Worm (Caenorhabditis elegans) whole organism, L2 larva: ENCODE measurements around the gene Y39A1A.17.

Experiments
- C34F6.9 ChIP-seq: fragments of 150-350 bp; optimal IDR thresholded peaks from 2 replicates; lab custom pipeline; 2014; ENCODE audit warnings: missing biosample characterization, missing genetic modification characterization
- F13H6.1 ChIP-seq: sonication (generic microtip); optimal IDR thresholded peaks from 2 replicates; lab custom pipeline; 2016; ENCODE audit warnings: missing genetic modification characterization, missing compliant biosample characterization
- R02D3.7 ChIP-seq: fragments of 150-350 bp; optimal IDR thresholded peaks from 2 replicates; lab custom pipeline; 2014; ENCODE audit warnings: missing biosample characterization, missing genetic modification characterization
- Y55F3AM.14 ChIP-seq: fragments of 200-800 bp; sonication (Bioruptor generic); optimal IDR thresholded peaks from 2 replicates; lab custom pipeline; 2018; ENCODE audit warnings: mild to moderate bottlenecking, missing genetic modification characterization, missing compliant biosample characterization
- alr-1 ChIP-seq: fragments of 150-350 bp; optimal IDR thresholded peaks from 2 replicates; lab custom pipeline; 2014; ENCODE audit warnings: missing biosample characterization, missing genetic modification characterization
- aly-2 ChIP-seq: fragments of 150-350 bp; optimal IDR thresholded peaks from 2 replicates; lab custom pipeline; 2014; ENCODE audit warnings: missing biosample characterization, missing genetic modification characterization
- ama-1 ChIP-seq: fragments of 150-350 bp; optimal IDR thresholded peaks from 2 replicates; lab custom pipeline; 2018; ENCODE audit warnings: inconsistent platforms
- ceh-82 ChIP-seq: fragments of 150-350 bp; optimal IDR thresholded peaks from 2 replicates; lab custom pipeline; 2014; ENCODE audit warnings: missing biosample characterization, missing genetic modification characterization
- crh-2 ChIP-seq: sonication (generic microtip); optimal IDR thresholded peaks from 2 replicates; lab custom pipeline; 2017; ENCODE audit warnings: missing biosample characterization, missing genetic modification characterization
- dmd-4 ChIP-seq: sonication (generic microtip); optimal IDR thresholded peaks from 2 replicates; lab custom pipeline; 2017; ENCODE audit warnings: missing biosample characterization, missing genetic modification characterization
- egl-27 ChIP-seq: sonication (generic microtip); optimal IDR thresholded peaks from 3 replicates; lab custom pipeline; 2017; ENCODE audit warnings: missing biosample characterization, missing genetic modification reagents, missing genetic modification characterization
- elt-1 ChIP-seq: fragments of 150-350 bp; optimal IDR thresholded peaks from 2 replicates; lab custom pipeline; 2014; ENCODE audit warnings: missing biosample characterization, missing genetic modification characterization
- fos-1 ChIP-seq: fragments of 150-350 bp; optimal IDR thresholded peaks from 2 replicates; lab custom pipeline; 2014; ENCODE audit warnings: missing biosample characterization, missing genetic modification characterization
- gmeb-1 ChIP-seq: fragments of 150-350 bp; optimal IDR thresholded peaks from 2 replicates; lab custom pipeline; 2014; ENCODE audit warnings: missing biosample characterization, missing genetic modification characterization
- lin-11 ChIP-seq: fragments of 150-350 bp; sonication (generic microtip); optimal IDR thresholded peaks from 2 replicates; lab custom pipeline; 2014; ENCODE audit warnings: missing biosample characterization, missing genetic modification characterization, inconsistent platforms, mixed read lengths
- lin-13 ChIP-seq: fragments of 150-350 bp; optimal IDR thresholded peaks from 2 replicates; lab custom pipeline; 2014; ENCODE audit warnings: missing biosample characterization, missing genetic modification reagents, missing genetic modification characterization
- lin-39 ChIP-seq: fragments of 150-350 bp; optimal IDR thresholded peaks from 2 replicates; lab custom pipeline; 2014; ENCODE audit warnings: missing biosample characterization, missing genetic modification reagents, missing genetic modification characterization
- lsy-2 ChIP-seq, 2 experiments: fragments of 150-350 bp in 1 of 2; sonication (generic microtip) in 1 of 2; optimal IDR thresholded peaks; 2 replicates each; lab custom pipeline; 2014 to 2017; ENCODE audit warnings: missing biosample characterization in 2 of 2, missing genetic modification characterization in 2 of 2
- mab-5 ChIP-seq: fragments of 150-350 bp; optimal IDR thresholded peaks from 2 replicates; lab custom pipeline; 2014; ENCODE audit warnings: missing biosample characterization, missing genetic modification characterization
- mbf-1 ChIP-seq: sonication (generic microtip); optimal IDR thresholded peaks from 2 replicates; lab custom pipeline; 2017; ENCODE audit warnings: missing biosample characterization, missing genetic modification characterization
- mdl-1 ChIP-seq, 2 experiments: fragments of 150-350 bp in 1 of 2; sonication (generic microtip) in 1 of 2; optimal IDR thresholded peaks; 2 replicates each; lab custom pipeline; 2017; ENCODE audit warnings: missing biosample characterization in 2 of 2, missing genetic modification characterization in 2 of 2
- nhr-10 ChIP-seq: sonication (generic microtip); optimal IDR thresholded peaks from 2 replicates; lab custom pipeline; 2017; ENCODE audit warnings: missing biosample characterization, missing genetic modification characterization
- nhr-11 ChIP-seq: fragments of 150-350 bp; optimal IDR thresholded peaks from 2 replicates; lab custom pipeline; 2014; ENCODE audit warnings: missing biosample characterization, missing genetic modification characterization
- nhr-12 ChIP-seq: fragments of 150-350 bp; optimal IDR thresholded peaks from 2 replicates; lab custom pipeline; 2014; ENCODE audit warnings: missing biosample characterization, missing genetic modification characterization
- nhr-129 ChIP-seq: fragments of 150-350 bp; optimal IDR thresholded peaks from 2 replicates; lab custom pipeline; 2014; ENCODE audit warnings: missing biosample characterization, missing genetic modification characterization
- nhr-21 ChIP-seq: fragments of 150-350 bp; optimal IDR thresholded peaks from 2 replicates; lab custom pipeline; 2014; ENCODE audit warnings: missing biosample characterization, missing genetic modification characterization
- nhr-23 ChIP-seq: fragments of 150-350 bp; optimal IDR thresholded peaks from 2 replicates; lab custom pipeline; 2014; ENCODE audit warnings: missing biosample characterization, missing genetic modification reagents, missing genetic modification characterization
- nhr-237 ChIP-seq: fragments of 150-350 bp; optimal IDR thresholded peaks from 2 replicates; lab custom pipeline; 2014; ENCODE audit warnings: missing biosample characterization, missing genetic modification characterization
- nhr-25 ChIP-seq: fragments of 150-350 bp; sonication (generic microtip); optimal IDR thresholded peaks from 3 replicates; lab custom pipeline; 2014; ENCODE audit warnings: missing biosample characterization, missing genetic modification characterization
- nhr-6 ChIP-seq: fragments of 150-350 bp; optimal IDR thresholded peaks from 2 replicates; lab custom pipeline; 2014; ENCODE audit warnings: missing biosample characterization, missing genetic modification characterization
- nhr-77 ChIP-seq: fragments of 150-350 bp; optimal IDR thresholded peaks from 2 replicates; lab custom pipeline; 2014; ENCODE audit warnings: missing biosample characterization, missing genetic modification characterization
- peb-1 ChIP-seq: fragments of 150-350 bp; optimal IDR thresholded peaks from 2 replicates; lab custom pipeline; 2014; ENCODE audit warnings: missing biosample characterization, missing genetic modification characterization
- sem-4 ChIP-seq: fragments of 150-350 bp; optimal IDR thresholded peaks from 2 replicates; lab custom pipeline; 2014; ENCODE audit warnings: missing biosample characterization, missing genetic modification reagents, missing genetic modification characterization
- skn-1 ChIP-seq: sonication (generic microtip); optimal IDR thresholded peaks from 2 replicates; lab custom pipeline; 2017; ENCODE audit warnings: missing biosample characterization, missing genetic modification characterization
- sma-3 ChIP-seq: sonication (generic microtip); optimal IDR thresholded peaks from 2 replicates; lab custom pipeline; 2016; ENCODE audit warnings: missing genetic modification reagents, missing genetic modification characterization, missing compliant biosample characterization
- sma-9 ChIP-seq, 2 experiments: fragments of 150-350 bp in 1 of 2; sonication (generic microtip) in 1 of 2; optimal IDR thresholded peaks; 2 replicates each; lab custom pipeline; 2014 to 2016; ENCODE audit warnings: missing genetic modification characterization in 2 of 2, mild to moderate bottlenecking in 1 of 2, missing biosample characterization in 1 of 2, missing compliant biosample characterization in 1 of 2, missing genetic modification reagents in 1 of 2, moderate library complexity in 1 of 2
- snpc-4 ChIP-seq: fragments of 150-350 bp; optimal IDR thresholded peaks from 2 replicates; lab custom pipeline; 2014; ENCODE audit warnings: missing biosample characterization, missing genetic modification characterization
- unc-55 ChIP-seq: fragments of 150-350 bp; sonication (generic microtip); optimal IDR thresholded peaks from 3 replicates; lab custom pipeline; 2014; ENCODE audit warnings: missing biosample characterization, missing genetic modification reagents, missing genetic modification characterization
- unc-62 ChIP-seq: fragments of 150-350 bp; optimal IDR thresholded peaks from 2 replicates; lab custom pipeline; 2014; ENCODE audit warnings: missing biosample characterization, missing genetic modification reagents, missing genetic modification characterization
- zag-1 ChIP-seq: fragments of 150-350 bp; optimal IDR thresholded peaks from 2 replicates; lab custom pipeline; 2014; ENCODE audit warnings: missing biosample characterization, missing genetic modification characterization
- ztf-1 ChIP-seq: fragments of 200-800 bp; sonication (Bioruptor generic); conservative IDR thresholded peaks from 2 replicates; pipeline ENCODE4 v1.3.6; 2022; ENCODE audit warnings: missing genetic modification characterization, missing compliant biosample characterization
- ztf-4 ChIP-seq: fragments of 150-350 bp; optimal IDR thresholded peaks from 2 replicates; lab custom pipeline; 2014; ENCODE audit warnings: missing biosample characterization, missing genetic modification characterization

Y39A1A.17 gene

DNA sequence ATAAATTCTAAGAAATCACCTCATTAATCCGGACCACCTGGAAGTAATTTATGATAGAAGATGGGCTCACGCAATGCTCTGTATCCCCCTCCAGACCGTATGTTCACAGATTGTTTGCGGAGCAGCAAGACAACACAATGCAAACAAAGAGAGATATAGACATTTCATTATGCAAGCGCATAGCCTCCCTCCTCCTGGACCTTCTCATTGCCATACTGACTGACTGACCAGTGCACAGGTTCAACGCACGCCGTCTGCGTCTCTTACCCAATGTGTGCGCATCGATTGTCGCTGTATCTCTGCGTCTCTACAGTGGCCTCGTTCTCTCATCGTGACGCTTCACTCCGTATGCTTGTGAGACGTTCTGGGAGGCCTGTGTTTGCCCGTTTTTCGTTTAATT lies 39.3 kb downstream of the Y39A1A.17 start:
- TF ChIP-seq egl-27 (tag; lab: Kevin White, UChicago) (peak; percentile 5), nhr-25 (tag; lab: Kevin White, UChicago) (peak; percentile 6), unc-55 (GFP tag; lab: Kevin White, UChicago) (peak; percentile 62), nhr-129 (tag; lab: Kevin White, UChicago) (peak; percentile 46), F13H6.1 (tag; lab: Kevin White, UChicago) (peak; percentile 83), mdl-1 (tag; optimal IDR thresholded peaks at IDR 0.05; lab: Kevin White, UChicago) (peak in 1 of 2 experiments; percentile 24), crh-2 (peak; percentile 20), lsy-2 (tag; optimal IDR thresholded peaks at IDR 0.05; lab: Kevin White, UChicago) (peak; percentile 38 to 61), dmd-4 (tag; lab: Kevin White, UChicago) (no peak), fos-1 (tag; lab: Kevin White, UChicago) (peak; percentile 18), lin-11 (peak; percentile 34), nhr-21 (tag; lab: Kevin White, UChicago) (no peak), mbf-1 (tag; lab: Kevin White, UChicago) (no peak), C34F6.9 (tag; lab: Kevin White, UChicago) (peak; percentile 53), mab-5 (tag; lab: Kevin White, UChicago) (peak; percentile 20), zag-1 (tag; lab: Kevin White, UChicago) (peak; percentile 20)

DNA sequence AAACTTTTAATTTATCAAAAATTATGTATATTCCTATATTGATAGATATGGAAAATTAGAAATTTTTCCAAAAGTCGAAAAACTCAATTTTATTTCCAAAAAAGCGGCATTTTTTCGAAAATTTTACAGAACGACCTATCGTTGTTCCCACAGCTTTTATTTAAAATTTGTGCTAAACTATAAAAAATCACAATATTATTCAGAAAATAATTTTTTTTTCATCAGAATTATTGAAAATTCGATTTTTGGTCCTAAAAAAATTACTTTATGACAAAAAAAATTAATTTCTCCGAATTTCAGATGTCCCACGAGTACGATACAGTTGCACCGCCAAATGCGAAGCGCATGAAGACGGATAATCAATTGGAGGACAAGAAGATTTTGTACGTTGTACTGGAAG lies 41.7 kb downstream of the Y39A1A.17 start, which contains the start of gene emg-1:
emg-1 (plus strand) TSS at position 301 of the 400 bp plus-strand sequence.
- TF ChIP-seq nhr-129 (tag; lab: Kevin White, UChicago) (no peak), nhr-6 (no peak), dmd-4 (tag; lab: Kevin White, UChicago) (no peak), peb-1 (no peak), ama-1 (lab: Kevin White, UChicago) (no peak), alr-1 (tag; lab: Kevin White, UChicago) (no peak), sma-9 (GFP tag; optimal IDR thresholded peaks at IDR 0.05; lab: Kevin White, UChicago) (no peak), sma-9 (tag; optimal IDR thresholded peaks at IDR 0.05; lab: Kevin White, UChicago) (no peak), snpc-4 (tag; lab: Kevin White, UChicago) (no peak), nhr-12 (tag; lab: Kevin White, UChicago) (no peak), elt-1 (tag; lab: Kevin White, UChicago) (no peak), sma-3 (GFP tag; lab: Kevin White, UChicago) (no peak), ztf-1 (GFP tag; lab: Robert Waterston, UW) (no peak), lsy-2 (tag; optimal IDR thresholded peaks at IDR 0.05; lab: Kevin White, UChicago) (no peak), nhr-23 (tag; lab: Kevin White, UChicago) (no peak), unc-62 (no peak), skn-1 (tag; lab: Kevin White, UChicago) (no peak), nhr-21 (tag; lab: Kevin White, UChicago) (no peak), lin-13 (GFP tag; lab: Kevin White, UChicago) (no peak), C34F6.9 (tag; lab: Kevin White, UChicago) (no peak)

DNA sequence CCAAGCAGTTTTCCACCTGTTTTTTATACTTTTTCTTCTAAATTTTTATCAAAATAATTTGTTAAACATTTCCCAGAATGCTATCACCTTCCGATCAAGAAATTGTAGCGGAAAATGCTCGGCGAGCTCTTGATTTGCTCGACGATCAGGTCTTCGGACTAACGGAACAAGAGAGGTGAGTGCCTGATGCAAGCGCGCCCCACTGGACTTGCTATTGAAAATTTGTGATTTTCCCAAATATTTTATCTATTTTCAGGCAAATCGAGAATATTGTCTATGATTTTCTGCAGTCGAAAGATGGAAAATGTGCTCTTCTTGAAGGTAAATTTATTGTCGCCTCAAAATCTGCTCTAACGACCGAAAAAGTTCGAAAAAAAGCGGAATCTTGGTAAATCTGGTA lies 44.8 kb downstream of the Y39A1A.17 start, which contains the start of gene orc-4:
orc-4 (plus strand) TSS at position 77 of the 400 bp plus-strand sequence.
- TF ChIP-seq nhr-237 (tag; lab: Kevin White, UChicago) (no peak), lsy-2 (tag; optimal IDR thresholded peaks at IDR 0.05; lab: Kevin White, UChicago) (peak in 1 of 2 experiments; percentile 45), sma-9 (GFP tag; optimal IDR thresholded peaks at IDR 0.05; lab: Kevin White, UChicago) (no peak), sma-9 (tag; optimal IDR thresholded peaks at IDR 0.05; lab: Kevin White, UChicago) (no peak), lin-39 (tag; lab: Kevin White, UChicago) (no peak), C34F6.9 (tag; lab: Kevin White, UChicago) (peak; percentile 19)

DNA sequence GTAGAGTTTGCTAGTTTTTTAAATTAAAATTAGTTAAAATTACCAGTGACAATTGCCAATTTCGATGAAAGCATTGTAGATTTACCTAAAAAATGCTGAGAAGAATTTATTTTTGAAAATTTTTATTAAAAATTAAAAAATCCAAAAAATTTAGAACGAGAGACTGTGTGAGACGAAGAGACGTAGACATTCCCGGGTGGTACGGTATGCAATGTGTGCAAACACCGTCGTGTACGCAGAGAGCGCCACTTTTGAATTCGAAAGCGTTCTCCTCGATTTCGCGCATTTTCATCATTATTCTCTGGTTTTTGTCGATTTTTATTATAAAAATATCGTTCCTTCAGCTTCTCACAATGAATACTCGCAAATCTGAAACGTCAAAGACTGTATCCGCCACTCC lies 48.1 kb downstream of the Y39A1A.17 start, which contains the start of the genes dhs-11 and orc-1:
dhs-11 (minus strand) TSS at position 85 of the 400 bp plus-strand sequence.
orc-1 (plus strand) TSS at position 349 of the 400 bp plus-strand sequence.
- TF ChIP-seq ceh-82 (tag; lab: Kevin White, UChicago) (no peak), nhr-23 (tag; lab: Kevin White, UChicago) (no peak), alr-1 (tag; lab: Kevin White, UChicago) (no peak), F13H6.1 (tag; lab: Kevin White, UChicago) (no peak), aly-2 (tag; lab: Kevin White, UChicago) (no peak), nhr-6 (no peak), nhr-25 (tag; lab: Kevin White, UChicago) (peak; percentile 50), mab-5 (tag; lab: Kevin White, UChicago) (no peak), nhr-10 (tag; lab: Kevin White, UChicago) (no peak), skn-1 (tag; lab: Kevin White, UChicago) (no peak), C34F6.9 (tag; lab: Kevin White, UChicago) (peak; percentile 77), zag-1 (tag; lab: Kevin White, UChicago) (no peak), gmeb-1 (tag; lab: Kevin White, UChicago) (peak; percentile 87), lin-39 (tag; lab: Kevin White, UChicago) (no peak), mbf-1 (tag; lab: Kevin White, UChicago) (no peak), R02D3.7 (no peak), peb-1 (no peak), Y55F3AM.14 (GFP tag; lab: Kevin White, UChicago) (no peak), egl-27 (tag; lab: Kevin White, UChicago) (no peak), unc-55 (GFP tag; lab: Kevin White, UChicago) (peak; percentile 82), dmd-4 (tag; lab: Kevin White, UChicago) (no peak), ztf-1 (GFP tag; lab: Robert Waterston, UW) (no peak), nhr-21 (tag; lab: Kevin White, UChicago) (peak; percentile 10), sem-4 (no peak), snpc-4 (tag; lab: Kevin White, UChicago) (no peak), sma-9 (GFP tag; optimal IDR thresholded peaks at IDR 0.05; lab: Kevin White, UChicago) (no peak), sma-9 (tag; optimal IDR thresholded peaks at IDR 0.05; lab: Kevin White, UChicago) (no peak), ztf-4 (tag; lab: Kevin White, UChicago) (no peak), nhr-77 (tag; lab: Kevin White, UChicago) (no peak), lin-11 (peak; percentile 52), mdl-1 (tag; optimal IDR thresholded peaks at IDR 0.05; lab: Kevin White, UChicago) (no peak), nhr-11 (no peak), crh-2 (peak; percentile 25), lsy-2 (tag; optimal IDR thresholded peaks at IDR 0.05; lab: Kevin White, UChicago) (peak; percentile 91 to 99)
